Worm (Caenorhabditis elegans): ENCODE measurements around the gene C54F6.18.
A peak's percentile ranks its signal among the peaks of the same experiment; 100 is the strongest.

The C54F6.18 gene

DNA sequence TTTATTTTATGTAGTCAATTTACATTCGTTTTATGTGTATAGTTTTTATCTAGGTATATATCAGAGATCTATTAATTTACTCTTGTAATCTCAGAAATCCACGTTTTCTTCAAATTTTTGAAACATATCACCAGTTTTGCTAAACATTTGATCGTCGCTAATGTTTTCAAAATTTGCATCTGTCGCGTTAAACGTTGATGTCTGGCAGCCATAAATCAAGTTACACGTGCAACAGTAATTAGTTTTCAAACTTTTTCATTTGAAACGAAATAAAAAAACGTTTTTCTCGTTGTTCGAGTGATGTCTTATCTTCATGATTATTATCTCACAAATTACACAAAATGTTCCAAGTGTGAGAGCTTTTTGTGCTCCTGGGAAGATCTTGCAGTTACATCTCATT, 28.4 kb upstream of the C54F6.18 start, which contains the start of gene srh-79:
Gene srh-79, plus strand, starts transcription at position 301 of the 400 bp plus-strand sequence.
- TF ChIP-seq nhr-27 (tag; optimal IDR thresholded peaks at IDR 0.05) (no peak), rpc-1 (optimal IDR thresholded peaks at IDR 0.05) (no peak), rpc-1 (tag; optimal IDR thresholded peaks at IDR 0.05) (no peak), madf-8 (GFP tag; conservative IDR thresholded peaks at IDR 0.05) (no peak), F49E8.2 (tag; optimal IDR thresholded peaks at IDR 0.05; ENCODE audit: insufficient read depth) (no peak), nhr-80 (tag; optimal IDR thresholded peaks at IDR 0.05) (no peak), lin-54 (GFP tag; optimal IDR thresholded peaks at IDR 0.05) (no peak), xnd-1 (tag; optimal IDR thresholded peaks at IDR 0.05) (no peak), ztf-22 (GFP tag; optimal IDR thresholded peaks at IDR 0.05) (no peak), lag-1 (GFP tag; IDR thresholded peaks at IDR 0.05) (no peak), attf-5 (GFP tag; optimal IDR thresholded peaks at IDR 0.05) (no peak), nhr-90 (tag; optimal IDR thresholded peaks at IDR 0.05) (no peak), attf-3 (GFP tag; conservative IDR thresholded peaks at IDR 0.05) (no peak), T26A5.8 (tag; optimal IDR thresholded peaks at IDR 0.05) (no peak), ceh-79 (tag; optimal IDR thresholded peaks at IDR 0.05) (no peak), Y79H2A.3 (GFP tag; conservative IDR thresholded peaks at IDR 0.05) (no peak), attf-6 (GFP tag; IDR thresholded peaks at IDR 0.05) (no peak), nfyb-1 (GFP tag; IDR thresholded peaks at IDR 0.05) (no peak), hlh-26 (GFP tag; conservative IDR thresholded peaks at IDR 0.05) (no peak), rcor-1 (GFP tag; IDR thresholded peaks at IDR 0.05) (no peak)

DNA sequence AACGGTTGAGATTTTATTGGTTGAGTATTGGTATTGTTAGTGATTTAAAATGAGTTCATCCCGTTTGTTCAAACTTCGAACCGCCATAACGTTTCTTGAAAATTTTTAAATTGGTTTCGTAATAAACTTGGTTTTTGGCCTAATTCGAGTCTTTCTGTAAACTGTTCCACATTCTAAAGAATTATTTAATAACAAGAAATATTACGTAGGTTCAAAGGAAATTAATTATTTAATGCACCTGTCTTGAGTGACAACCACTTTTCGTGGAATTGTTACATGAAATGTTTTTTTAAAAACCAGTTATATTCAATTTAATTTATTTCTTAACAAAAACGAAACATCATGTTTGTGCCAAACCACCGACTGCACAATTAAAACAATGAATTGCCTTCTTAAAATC, 24.6 kb upstream of the C54F6.18 start:
- TF ChIP-seq ccch-3 (GFP tag; optimal IDR thresholded peaks at IDR 0.05), result no peak
- TF ChIP-seq lin-40 (tag; optimal IDR thresholded peaks at IDR 0.05), result no peak
- no peak for TF ChIP-seq let-607 (tag; optimal IDR thresholded peaks at IDR 0.05)
- no peak for TF ChIP-seq B0019.2 (GFP tag; conservative IDR thresholded peaks at IDR 0.05)
- no peak for TF ChIP-seq madf-10 (tag; optimal IDR thresholded peaks at IDR 0.05)
- no peak for TF ChIP-seq hsf-1 (GFP tag; IDR thresholded peaks at IDR 0.05)
- no peak for TF ChIP-seq akir-1 (GFP tag; optimal IDR thresholded peaks at IDR 0.05)
- no peak for TF ChIP-seq unc-62 (GFP tag; optimal IDR thresholded peaks at IDR 0.05)
- TF ChIP-seq dox-1 (GFP tag; IDR thresholded peaks at IDR 0.05), result no peak
- no peak for TF ChIP-seq dpl-1 (GFP tag; optimal IDR thresholded peaks at IDR 0.05)
- no peak for TF ChIP-seq F33H1.4 (GFP tag; IDR thresholded peaks at IDR 0.05)
- no peak for TF ChIP-seq snpc-1.3 (tag; optimal IDR thresholded peaks at IDR 0.05; ENCODE audit: insufficient read depth)

DNA sequence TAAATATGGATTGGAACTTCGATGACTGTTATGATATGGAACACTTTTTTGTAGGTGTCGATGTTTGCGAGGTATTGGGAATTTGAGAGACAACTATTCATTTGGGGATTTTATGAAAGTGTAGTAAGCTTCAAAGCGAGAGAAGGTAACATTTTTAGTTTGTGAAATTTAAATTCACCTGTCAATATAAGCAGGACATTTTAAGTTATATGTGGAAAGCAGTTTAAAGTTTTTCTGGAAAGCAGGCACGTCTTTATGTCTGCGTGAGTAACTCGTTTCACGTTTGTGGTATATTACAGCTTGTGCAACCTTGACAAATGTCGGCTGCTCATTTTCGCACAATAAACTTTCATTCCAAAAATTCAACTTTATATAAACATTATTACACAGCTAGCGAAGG, 21.5 kb upstream of the C54F6.18 start, which contains the start of gene srh-229:
Gene srh-229, minus strand, starts transcription at position 101 of the 400 bp plus-strand sequence.
- TF ChIP-seq madf-8 (GFP tag; conservative IDR thresholded peaks at IDR 0.05) (no peak), dpl-1 (GFP tag; optimal IDR thresholded peaks at IDR 0.05) (no peak), ztf-18 (tag; optimal IDR thresholded peaks at IDR 0.05) (no peak), nhr-80 (tag; optimal IDR thresholded peaks at IDR 0.05) (no peak)

DNA sequence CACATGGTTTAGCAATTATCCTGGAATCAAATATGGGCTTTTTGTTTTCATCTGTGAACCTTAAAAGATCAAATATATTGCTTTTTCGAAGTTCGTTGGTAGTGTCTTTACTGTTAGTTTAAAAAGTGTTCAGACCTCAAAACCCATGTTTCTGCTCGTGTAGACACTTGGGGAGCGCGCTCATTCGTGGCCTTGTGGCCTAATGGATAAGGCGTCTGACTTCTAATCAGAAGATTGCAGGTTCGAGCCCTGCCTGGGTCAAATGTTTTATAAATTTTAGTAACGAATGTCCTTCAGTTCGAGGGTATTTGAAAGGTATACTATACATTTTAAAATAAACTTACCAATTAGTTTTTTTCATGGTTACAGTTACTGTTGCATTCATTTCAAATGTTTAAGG, 19.6 kb upstream of the C54F6.18 start:
- TF ChIP-seq F23B12.7 (tag; optimal IDR thresholded peaks at IDR 0.05; ENCODE audit: insufficient read depth), result peak; percentile 60
- peak; percentile 90 for TF ChIP-seq tbp1 (GFP tag; optimal IDR thresholded peaks at IDR 0.05)
- peak; percentile 15 for TF ChIP-seq ztf-18 (tag; optimal IDR thresholded peaks at IDR 0.05)
- TF ChIP-seq hrde-1 (tag; optimal IDR thresholded peaks at IDR 0.05; ENCODE audit: borderline replicate concordance), result no peak
- TF ChIP-seq madf-10 (tag; optimal IDR thresholded peaks at IDR 0.05), result no peak
- TF ChIP-seq C17E4.6 (GFP tag; IDR thresholded peaks at IDR 0.05), result no peak
- TF ChIP-seq lin-26 (GFP tag; IDR thresholded peaks at IDR 0.05), result peak; percentile 55; the same call in 1 of the 2 replicates
- TF ChIP-seq rpc-1 (optimal IDR thresholded peaks at IDR 0.05), result peak; percentile 54
- peak; percentile 73 for TF ChIP-seq rpc-1 (tag; optimal IDR thresholded peaks at IDR 0.05)
- 0 out of 2 replicates have a peak, but pooled peaks have one; percentile 30 for TF ChIP-seq Y56A3A.18 (GFP tag; IDR thresholded peaks at IDR 0.05)
- TF ChIP-seq pbrm-1 (GFP tag; IDR thresholded peaks at IDR 0.05), result peak; percentile 31; the same call in 1 of the 2 replicates
- TF ChIP-seq D2030.7 (GFP tag; IDR thresholded peaks at IDR 0.05), result 0 out of 2 replicates have a peak, but pooled peaks have one; percentile 44
- peak; percentile 71 for TF ChIP-seq B0261.1 (tag; optimal IDR thresholded peaks at IDR 0.05)
- TF ChIP-seq him-1 (tag; optimal IDR thresholded peaks at IDR 0.05), result peak; percentile 67
